Worm (Caenorhabditis elegans) whole organism, midembryonic: Measurements from ENCODE around the gene F47B10.8.

ENCODE experiments used
- T22C8.4 ChIP-seq: fragments of 200-800 bp; sonication (Bioruptor generic); IDR thresholded peaks from 2 replicates; pipeline ENCODE4 v1.3.6; 2022; ENCODE audit warnings: missing genetic modification characterization, missing compliant biosample characterization
- cog-1 ChIP-seq: sonication (generic microtip); optimal IDR thresholded peaks from 2 replicates; lab custom pipeline; 2016; ENCODE audit warnings: missing genetic modification characterization, missing compliant biosample characterization
- flt-1 ChIP-seq: fragments of 200-800 bp; sonication (Bioruptor generic); IDR thresholded peaks from 2 replicates; pipeline ENCODE4 v1.3.6; 2022; ENCODE audit warnings: missing genetic modification characterization, missing compliant biosample characterization
- klf-2 ChIP-seq: fragments of 200-800 bp; sonication (Bioruptor generic); conservative IDR thresholded peaks from 2 replicates; pipeline ENCODE4 v1.3.6; 2022; ENCODE audit warnings: missing genetic modification reagents, missing genetic modification characterization, missing compliant biosample characterization
- med-1 ChIP-seq: sonication (generic microtip); optimal IDR thresholded peaks from 2 replicates; lab custom pipeline; 2017; ENCODE audit warnings: missing genetic modification characterization, mild to moderate bottlenecking, missing compliant biosample characterization, antibody characterized with exemption, missing genetic modification reagents; ENCODE audit not compliant: insufficient read depth
- ref-1 ChIP-seq: fragments of 200-800 bp; sonication (Bioruptor generic); conservative IDR thresholded peaks from 2 replicates; pipeline ENCODE4 v1.3.6; 2022; ENCODE audit warnings: missing genetic modification reagents, missing genetic modification characterization, missing compliant biosample characterization
- tab-1 ChIP-seq: fragments of 200-800 bp; sonication (Bioruptor generic); IDR thresholded peaks from 2 replicates; pipeline ENCODE4 v1.3.6; 2022; ENCODE audit warnings: missing genetic modification characterization, missing compliant biosample characterization
- ztf-23 ChIP-seq: fragments of 200-800 bp; sonication (Bioruptor generic); IDR thresholded peaks from 2 replicates; pipeline ENCODE4 v1.3.6; 2022; ENCODE audit warnings: missing genetic modification reagents, missing genetic modification characterization, missing compliant biosample characterization
- ztf-29 ChIP-seq: fragments of 200-800 bp; sonication (Bioruptor generic); IDR thresholded peaks from 2 replicates; pipeline ENCODE4 v1.3.6; 2022; ENCODE audit warnings: missing genetic modification reagents, missing genetic modification characterization, missing compliant biosample characterization

Gene F47B10.8

ce11 chrX:10909661-10910060 is 955 bp downstream of the F47B10.8 start:
- no peak for TF ChIP-seq cog-1 (tag; lab: Kevin White, UChicago)
- no peak for TF ChIP-seq klf-2 (GFP tag; lab: Robert Waterston, UW)
- TF ChIP-seq tab-1 (GFP tag; lab: Robert Waterston, UW): no peak
- TF ChIP-seq ztf-23: no peak

DNA sequence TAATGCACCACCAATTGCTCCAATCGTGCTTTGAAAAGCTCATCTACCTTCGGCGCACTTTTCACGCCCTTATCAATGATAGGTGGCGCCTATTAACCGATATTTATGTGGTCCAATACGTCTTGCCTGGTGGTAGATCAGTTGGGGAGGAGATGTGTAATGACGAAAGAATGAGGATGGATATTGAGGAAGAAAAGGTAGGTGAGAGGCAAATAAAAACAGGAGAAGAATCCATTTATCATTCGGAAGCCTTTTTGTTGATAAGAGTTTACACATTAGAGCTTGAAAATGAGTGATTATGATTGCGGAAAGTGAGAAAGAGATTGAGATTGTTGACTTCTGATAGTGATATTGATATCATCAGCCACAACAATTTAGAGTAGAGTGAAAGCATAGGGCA is 3.2 kb downstream of the F47B10.8 start:
- TF ChIP-seq ztf-29 (no peak), ref-1 (GFP tag; lab: Robert Waterston, UW) (no peak), med-1 (GFP tag; lab: Kevin White, UChicago) (no peak), cog-1 (tag; lab: Kevin White, UChicago) (no peak), T22C8.4 (no peak), klf-2 (GFP tag; lab: Robert Waterston, UW) (no peak), tab-1 (GFP tag; lab: Robert Waterston, UW) (no peak), ztf-23 (no peak), flt-1 (no peak)

ce11 chrX:10903416-10903815 is 7.2 kb downstream of the F47B10.8 start:
- TF ChIP-seq cog-1 (tag; lab: Kevin White, UChicago) (no peak), ref-1 (GFP tag; lab: Robert Waterston, UW) (no peak), klf-2 (GFP tag; lab: Robert Waterston, UW) (no peak), ztf-29 (no peak), T22C8.4 (no peak), ztf-23 (no peak), med-1 (GFP tag; lab: Kevin White, UChicago) (no peak), flt-1 (no peak), tab-1 (GFP tag; lab: Robert Waterston, UW) (no peak)

DNA sequence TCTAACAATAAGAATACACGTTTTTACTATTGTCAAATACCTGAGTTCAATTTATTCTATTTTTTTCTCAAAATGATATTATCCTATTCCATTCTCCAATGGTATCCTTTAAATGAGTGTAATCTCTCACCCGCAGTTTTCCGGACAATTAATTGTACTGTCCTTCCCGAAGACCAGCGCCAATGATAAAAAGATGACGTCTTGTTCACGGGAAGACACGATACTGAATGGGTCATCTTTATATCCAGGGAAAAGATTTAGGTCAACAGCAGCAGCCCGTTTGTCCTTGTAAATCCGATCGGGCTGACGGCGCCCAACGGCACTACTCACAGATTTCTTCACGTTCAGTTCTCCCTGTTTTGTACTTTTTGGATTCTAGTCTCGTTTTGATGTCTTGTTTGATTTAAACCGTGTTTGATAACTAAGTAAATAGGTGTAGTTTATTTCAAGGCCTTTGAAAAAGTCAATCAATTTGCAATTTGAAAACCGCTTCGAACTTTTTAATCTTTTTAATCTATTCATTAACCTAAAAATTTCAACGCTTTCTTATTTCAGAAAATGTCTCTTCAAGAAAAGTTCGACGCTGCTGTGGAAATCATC is 7.8 kb downstream of the F47B10.8 start, which contains the start of gene acbp-3:
TSS of gene acbp-3 (plus strand) at position 550 of the 600 bp plus-strand sequence.
- TF ChIP-seq med-1 (GFP tag; lab: Kevin White, UChicago): no peak
- no peak for TF ChIP-seq ztf-23
- TF ChIP-seq klf-2 (GFP tag; lab: Robert Waterston, UW): no peak
- TF ChIP-seq ref-1 (GFP tag; lab: Robert Waterston, UW): no peak
- TF ChIP-seq cog-1 (tag; lab: Kevin White, UChicago): no peak

ce11 chrX:10901766-10902165 is 8.8 kb downstream of the F47B10.8 start:
- TF ChIP-seq ztf-23 (no peak), klf-2 (GFP tag; lab: Robert Waterston, UW) (no peak), tab-1 (GFP tag; lab: Robert Waterston, UW) (no peak), ztf-29 (no peak)

DNA sequence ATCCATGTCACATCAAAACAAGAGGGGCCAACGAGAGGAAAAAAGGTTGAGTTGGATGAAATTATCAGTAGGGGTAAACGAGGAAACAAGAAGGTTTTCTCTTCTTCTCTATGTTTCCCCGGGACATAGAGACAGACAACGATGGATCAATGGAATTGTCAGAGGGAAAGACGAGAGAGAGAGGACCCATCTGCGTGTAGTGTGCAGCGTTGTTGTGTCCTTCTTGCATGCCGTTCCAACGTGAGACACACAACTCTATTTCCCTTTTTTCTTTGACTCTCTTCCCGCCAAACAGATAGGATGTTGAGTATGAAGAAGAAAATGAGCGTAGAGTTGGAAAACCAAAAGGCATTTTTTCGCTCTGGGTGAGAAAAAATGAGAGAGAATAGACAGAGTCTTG is 9.7 kb downstream of the F47B10.8 start:
- TF ChIP-seq klf-2 (GFP tag; lab: Robert Waterston, UW) (no peak), tab-1 (GFP tag; lab: Robert Waterston, UW) (no peak), T22C8.4 (no peak), ref-1 (GFP tag; lab: Robert Waterston, UW) (no peak), ztf-23 (no peak), med-1 (GFP tag; lab: Kevin White, UChicago) (no peak), ztf-29 (no peak), cog-1 (tag; lab: Kevin White, UChicago) (no peak), flt-1 (no peak)

- TF ChIP-seq med-1 (GFP tag; lab: Kevin White, UChicago): no peak
- TF ChIP-seq flt-1: peak; percentile 59; the same call in 1 of the 2 replicates
Observed at ce11 chrX:10900079-10900724, 10.4 kb downstream of the F47B10.8 start, which contains the start of gene suca-1. TSS of gene suca-1 (minus strand) at chrX:10900114.

DNA sequence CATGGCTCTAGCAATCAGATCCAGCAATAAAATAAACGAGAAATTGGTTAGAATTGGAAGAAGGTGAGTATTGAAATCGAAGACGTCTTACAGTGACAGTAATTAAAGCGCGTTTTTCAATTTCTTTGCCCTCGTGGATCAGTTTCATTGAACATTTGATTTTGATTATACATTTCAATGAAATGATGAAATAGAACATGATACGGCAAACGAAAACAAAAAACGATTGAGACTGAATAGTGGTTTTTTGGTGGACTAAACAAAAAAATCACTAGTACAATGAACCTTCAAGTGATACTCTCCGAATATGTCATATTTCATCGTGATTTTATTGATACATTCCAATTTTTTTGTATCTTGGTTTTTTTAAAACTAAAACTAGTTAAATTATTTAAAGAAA is 14.1 kb downstream of the F47B10.8 start, which contains the start of gene haly-1:
TSS of gene haly-1 (minus strand) at position 101 of the 400 bp plus-strand sequence.
- TF ChIP-seq T22C8.4 (no peak), tab-1 (GFP tag; lab: Robert Waterston, UW) (no peak), klf-2 (GFP tag; lab: Robert Waterston, UW) (no peak)

DNA sequence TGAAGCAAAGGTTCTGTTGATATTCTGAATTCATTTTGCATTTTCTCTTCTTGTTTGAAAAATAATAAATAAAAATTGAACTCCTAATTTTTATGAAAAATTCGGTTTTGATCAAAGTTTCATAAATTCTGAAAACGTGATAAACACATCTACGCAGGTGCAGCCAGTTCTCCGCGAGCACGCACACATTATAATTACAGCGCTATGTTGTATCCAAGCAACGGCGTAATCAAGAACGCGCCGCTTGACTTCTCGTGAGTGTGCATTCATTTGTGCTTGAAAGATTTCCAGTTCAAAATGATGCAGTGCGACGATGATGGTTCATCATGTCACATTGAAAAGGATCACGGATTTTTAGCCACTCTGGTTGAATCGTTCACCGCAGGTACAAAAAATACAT is 18.7 kb downstream of the F47B10.8 start, which contains the start of gene F47B10.3:
TSS of gene F47B10.3 (plus strand) at position 301 of the 400 bp plus-strand sequence.
- TF ChIP-seq tab-1 (GFP tag; lab: Robert Waterston, UW) (no peak), ztf-23 (no peak), flt-1 (no peak), T22C8.4 (no peak), cog-1 (tag; lab: Kevin White, UChicago) (no peak), klf-2 (GFP tag; lab: Robert Waterston, UW) (no peak), med-1 (GFP tag; lab: Kevin White, UChicago) (no peak), ztf-29 (no peak), ref-1 (GFP tag; lab: Robert Waterston, UW) (no peak)

- TF ChIP-seq cog-1 (tag; lab: Kevin White, UChicago) (no peak), ref-1 (GFP tag; lab: Robert Waterston, UW) (no peak), klf-2 (GFP tag; lab: Robert Waterston, UW) (no peak), med-1 (GFP tag; lab: Kevin White, UChicago) (no peak)
Observed at ce11 chrX:10890965-10891364, 19.7 kb downstream of the F47B10.8 start, which contains the start of gene F47B10.4. TSS of gene F47B10.4 (plus strand) at chrX:10891265.
